Fruit fly (Drosophila melanogaster) whole organism, embryonic: ENCODE results near the gene CG43116.

Source experiments
- Ada2b ChIP-seq: fragments of 200-800 bp; sonication (Bioruptor generic); IDR thresholded peaks from 2 replicates; pipeline ENCODE4 v1.3.6; 2022; ENCODE audit warnings: missing biosample characterization, missing genetic modification characterization
- Asciz ChIP-seq: fragments of 200-800 bp; sonication (Bioruptor generic); optimal IDR thresholded peaks from 2 replicates; lab custom pipeline; 2017; ENCODE audit warnings: missing biosample characterization, mild to moderate bottlenecking, missing genetic modification characterization, missing genetic modification reagents
- CG10543 ChIP-seq: fragments of 200-800 bp; sonication (Bioruptor generic); optimal IDR thresholded peaks from 3 replicates; lab custom pipeline; 2017; ENCODE audit warnings: missing biosample characterization, mild to moderate bottlenecking, missing genetic modification characterization, moderate library complexity
- CG11696 ChIP-seq: fragments of 200-800 bp; sonication (Bioruptor generic); IDR thresholded peaks from 2 replicates; pipeline ENCODE4 v1.3.6; 2022; ENCODE audit warnings: missing biosample characterization, missing genetic modification characterization
- CG11723 ChIP-seq: fragments of 200-800 bp; sonication (Bioruptor generic); optimal IDR thresholded peaks from 2 replicates; lab custom pipeline; 2017; ENCODE audit warnings: missing biosample characterization, mild to moderate bottlenecking, missing genetic modification characterization
- CG15073 ChIP-seq: fragments of 200-800 bp; sonication (Bioruptor generic); optimal IDR thresholded peaks from 2 replicates; lab custom pipeline; 2016; ENCODE audit warnings: missing biosample characterization, missing genetic modification characterization
- CG1529 ChIP-seq: fragments of 200-800 bp; sonication (Bioruptor generic); optimal IDR thresholded peaks from 3 replicates; lab custom pipeline; 2018; ENCODE audit warnings: missing biosample characterization, missing genetic modification characterization
- CG1603 ChIP-seq: fragments of 200-800 bp; sonication (Bioruptor generic); optimal IDR thresholded peaks from 2 replicates; lab custom pipeline; 2019; ENCODE audit warnings: missing biosample characterization, mild to moderate bottlenecking, missing genetic modification characterization, moderate library complexity
- CG17361 ChIP-seq: fragments of 200-800 bp; sonication (Bioruptor generic); IDR thresholded peaks from 3 replicates; pipeline ENCODE4 v1.3.6; 2022; ENCODE audit warnings: missing biosample characterization, missing genetic modification characterization
- CG1832 ChIP-seq: fragments of 200-800 bp; sonication (Bioruptor generic); optimal IDR thresholded peaks from 2 replicates; lab custom pipeline; 2017; ENCODE audit warnings: missing biosample characterization, mild to moderate bottlenecking, missing genetic modification characterization, inconsistent platforms
- CG3065 ChIP-seq: fragments of 200-800 bp; sonication (Bioruptor generic); optimal IDR thresholded peaks from 2 replicates; lab custom pipeline; 2016; ENCODE audit warnings: missing biosample characterization, missing genetic modification characterization
- CG34422 ChIP-seq: fragments of 200-800 bp; sonication (Bioruptor generic); IDR thresholded peaks from 3 replicates; pipeline ENCODE4 v1.3.6; 2022; ENCODE audit warnings: missing biosample characterization, missing genetic modification characterization
- CG43689 ChIP-seq: fragments of 200-800 bp; sonication (Bioruptor generic); IDR thresholded peaks from 2 replicates; pipeline ENCODE4 v1.3.6; 2022; ENCODE audit warnings: missing biosample characterization, missing genetic modification characterization
- CG4617 ChIP-seq: fragments of 200-800 bp; sonication (Bioruptor generic); optimal IDR thresholded peaks from 3 replicates; lab custom pipeline; 2016; ENCODE audit warnings: missing biosample characterization, missing genetic modification characterization, borderline replicate concordance
- CG4730 ChIP-seq: fragments of 200-800 bp; sonication (Bioruptor generic); IDR thresholded peaks from 2 replicates; pipeline ENCODE4 v1.3.6; 2022; ENCODE audit warnings: missing biosample characterization, missing genetic modification characterization
- CG7928 ChIP-seq: fragments of 200-800 bp; sonication (Bioruptor generic); optimal IDR thresholded peaks from 2 replicates; lab custom pipeline; 2017; ENCODE audit warnings: missing biosample characterization, mild to moderate bottlenecking, missing genetic modification characterization
- Chrac-16 ChIP-seq: fragments of 200-800 bp; sonication (Bioruptor generic); optimal IDR thresholded peaks from 3 replicates; lab custom pipeline; 2016; ENCODE audit warnings: missing biosample characterization, missing genetic modification characterization
- D ChIP-seq, 2 experiments: fragments of 200-800 bp in 1 of 2; fragments of >200 bp in 1 of 2; sonication (Bioruptor generic) in 1 of 2; optimal IDR thresholded peaks; 2 replicates in 1 of 2; 3 replicates in 1 of 2; lab custom pipeline; 2017; ENCODE audit warnings: mild to moderate bottlenecking in 1 of 2, missing biosample characterization in 1 of 2, missing genetic modification characterization in 1 of 2, missing genetic modification reagents in 1 of 2
- Dip3 ChIP-seq: fragments of 200-800 bp; sonication (Bioruptor generic); optimal IDR thresholded peaks from 3 replicates; lab custom pipeline; 2016; ENCODE audit warnings: missing biosample characterization, missing genetic modification characterization
- Dref ChIP-seq: fragments of 200-800 bp; sonication (Bioruptor generic); IDR thresholded peaks from 2 replicates; pipeline ENCODE4 v1.3.6; 2022; ENCODE audit warnings: missing biosample characterization, missing genetic modification characterization
- Drgx ChIP-seq: fragments of 200-800 bp; sonication (Bioruptor generic); IDR thresholded peaks from 2 replicates; pipeline ENCODE4 v1.3.6; 2022; ENCODE audit warnings: missing biosample characterization, missing genetic modification characterization
- Ets65A ChIP-seq: fragments of 200-800 bp; sonication (Bioruptor generic); peaks from one replicate; lab custom pipeline; 2016; ENCODE audit warnings: missing biosample characterization, missing genetic modification characterization
- HLH3B ChIP-seq: fragments of 200-800 bp; sonication (Bioruptor generic); IDR thresholded peaks from 2 replicates; pipeline ENCODE4 v1.3.6; 2022; ENCODE audit warnings: missing biosample characterization, missing genetic modification characterization
- Hmx ChIP-seq: fragments of 200-800 bp; sonication (Bioruptor generic); optimal IDR thresholded peaks from 2 replicates; lab custom pipeline; 2016; ENCODE audit warnings: missing biosample characterization, missing genetic modification characterization
- Hr39 ChIP-seq: fragments of >200 bp; optimal IDR thresholded peaks from 2 replicates; lab custom pipeline; 2017
- NC2α ChIP-seq: fragments of 200-800 bp; sonication (Bioruptor generic); optimal IDR thresholded peaks from 2 replicates; lab custom pipeline; 2016; ENCODE audit warnings: missing biosample characterization, missing genetic modification characterization
- NFAT ChIP-seq: fragments of 200-800 bp; sonication (Bioruptor generic); IDR thresholded peaks from 2 replicates; pipeline ENCODE4 v1.3.6; 2022; ENCODE audit warnings: missing biosample characterization, missing genetic modification characterization
- Ptx1 ChIP-seq: fragments of 200-800 bp; sonication (Bioruptor generic); IDR thresholded peaks from 2 replicates; pipeline ENCODE4 v1.3.6; 2022; ENCODE audit warnings: missing biosample characterization, missing genetic modification characterization
- Ravus ChIP-seq: fragments of 200-800 bp; sonication (Bioruptor generic); IDR thresholded peaks from 2 replicates; pipeline ENCODE4 v1.3.6; 2022; ENCODE audit warnings: missing biosample characterization, missing genetic modification characterization
- Stat92E ChIP-seq, 3 experiments: fragments of >200 bp in 2 of 3; fragments of 200-800 bp in 1 of 3; sonication (Bioruptor generic) in 1 of 3; optimal IDR thresholded peaks; 2 replicates each; lab custom pipeline; 2017 to 2019; ENCODE audit warnings: missing biosample characterization in 3 of 3, missing genetic modification characterization in 3 of 3, mild to moderate bottlenecking in 1 of 3, moderate library complexity in 1 of 3
- dmrt11E ChIP-seq: fragments of 200-800 bp; sonication (Bioruptor generic); optimal IDR thresholded peaks from 3 replicates; lab custom pipeline; 2018; ENCODE audit warnings: missing biosample characterization, mild to moderate bottlenecking, missing genetic modification characterization, moderate library complexity
- dysf ChIP-seq: fragments of 200-800 bp; sonication (Bioruptor generic); IDR thresholded peaks from 3 replicates; pipeline ENCODE4 v1.3.6; 2022; ENCODE audit warnings: missing biosample characterization, missing genetic modification characterization
- en ChIP-seq: fragments of 200-800 bp; sonication (Bioruptor generic); optimal IDR thresholded peaks from 2 replicates; lab custom pipeline; 2016; ENCODE audit warnings: missing biosample characterization, missing genetic modification characterization
- gro ChIP-seq: fragments of 200-800 bp; sonication (Bioruptor generic); optimal IDR thresholded peaks from 2 replicates; lab custom pipeline; 2016; ENCODE audit warnings: missing biosample characterization, missing genetic modification characterization
- gsb-n ChIP-seq: fragments of 200-800 bp; sonication (Bioruptor generic); optimal IDR thresholded peaks from 3 replicates; lab custom pipeline; 2018; ENCODE audit warnings: missing biosample characterization, mild to moderate bottlenecking, missing genetic modification characterization
- hbn ChIP-seq: fragments of 200-800 bp; sonication (Bioruptor generic); IDR thresholded peaks from 2 replicates; pipeline ENCODE4 v1.3.6; 2022; ENCODE audit warnings: missing biosample characterization, missing genetic modification characterization; ENCODE audit not compliant: partially characterized antibody
- lov ChIP-seq, 2 experiments: fragments of 200-800 bp in 1 of 2; fragments of >200 bp in 1 of 2; sonication (Bioruptor generic) in 1 of 2; IDR thresholded peaks in 1 of 2; optimal IDR thresholded peaks in 1 of 2; 2 replicates in 1 of 2; 3 replicates in 1 of 2; pipeline versions ENCODE4 v1.3.6 to Lab custom; 2017 to 2022; ENCODE audit warnings: missing biosample characterization in 1 of 2, missing genetic modification characterization in 1 of 2
- peb ChIP-seq: fragments of 200-800 bp; sonication (Bioruptor generic); IDR thresholded peaks from 2 replicates; pipeline ENCODE4 v1.3.6; 2022; ENCODE audit warnings: missing biosample characterization, missing genetic modification characterization
- pho ChIP-seq: fragments of 200-800 bp; sonication (Bioruptor generic); optimal IDR thresholded peaks from 2 replicates; lab custom pipeline; 2016; ENCODE audit warnings: missing biosample characterization, missing genetic modification characterization
- ro ChIP-seq: fragments of 200-800 bp; sonication (Bioruptor generic); IDR thresholded peaks from 2 replicates; pipeline ENCODE4 v1.3.6; 2022; ENCODE audit warnings: missing biosample characterization, missing genetic modification characterization
- slou ChIP-seq: fragments of 200-800 bp; sonication (Bioruptor generic); optimal IDR thresholded peaks from 3 replicates; lab custom pipeline; 2016; ENCODE audit warnings: missing biosample characterization, missing genetic modification characterization
- sqz ChIP-seq: fragments of 200-800 bp; sonication (Bioruptor generic); optimal IDR thresholded peaks from 3 replicates; lab custom pipeline; 2018; ENCODE audit warnings: missing biosample characterization, mild to moderate bottlenecking, missing genetic modification characterization
- ssp ChIP-seq: fragments of 200-800 bp; sonication (Bioruptor generic); IDR thresholded peaks from 2 replicates; pipeline ENCODE4 v1.3.6; 2022; ENCODE audit warnings: missing biosample characterization, missing genetic modification characterization
- tgo ChIP-seq: fragments of 200-800 bp; sonication (Bioruptor generic); IDR thresholded peaks from 3 replicates; pipeline ENCODE4 v1.3.6; 2022; ENCODE audit warnings: missing biosample characterization, missing genetic modification characterization
- trh ChIP-seq: fragments of 200-800 bp; sonication (Bioruptor generic); optimal IDR thresholded peaks from 2 replicates; lab custom pipeline; 2016; ENCODE audit warnings: missing biosample characterization, missing genetic modification characterization
- tx ChIP-seq: fragments of 200-800 bp; sonication (Bioruptor generic); optimal IDR thresholded peaks from 2 replicates; lab custom pipeline; 2016; ENCODE audit warnings: missing biosample characterization, missing genetic modification characterization
- usp ChIP-seq: fragments of >200 bp; optimal IDR thresholded peaks from 2 replicates; lab custom pipeline; 2017; ENCODE audit warnings: missing biosample characterization, missing genetic modification characterization
- vnd ChIP-seq: fragments of 200-800 bp; sonication (Bioruptor generic); IDR thresholded peaks from 3 replicates; pipeline ENCODE4 v1.3.6; 2022; ENCODE audit warnings: missing biosample characterization, missing genetic modification characterization; ENCODE audit not compliant: partially characterized antibody
- yki ChIP-seq: fragments of >200 bp; optimal IDR thresholded peaks from 3 replicates; lab custom pipeline; 2018
- z ChIP-seq: fragments of 200-800 bp; sonication (Bioruptor generic); IDR thresholded peaks from 3 replicates; pipeline ENCODE4 v1.3.6; 2022; ENCODE audit warnings: missing biosample characterization, missing genetic modification characterization

The CG43116 gene

DNA sequence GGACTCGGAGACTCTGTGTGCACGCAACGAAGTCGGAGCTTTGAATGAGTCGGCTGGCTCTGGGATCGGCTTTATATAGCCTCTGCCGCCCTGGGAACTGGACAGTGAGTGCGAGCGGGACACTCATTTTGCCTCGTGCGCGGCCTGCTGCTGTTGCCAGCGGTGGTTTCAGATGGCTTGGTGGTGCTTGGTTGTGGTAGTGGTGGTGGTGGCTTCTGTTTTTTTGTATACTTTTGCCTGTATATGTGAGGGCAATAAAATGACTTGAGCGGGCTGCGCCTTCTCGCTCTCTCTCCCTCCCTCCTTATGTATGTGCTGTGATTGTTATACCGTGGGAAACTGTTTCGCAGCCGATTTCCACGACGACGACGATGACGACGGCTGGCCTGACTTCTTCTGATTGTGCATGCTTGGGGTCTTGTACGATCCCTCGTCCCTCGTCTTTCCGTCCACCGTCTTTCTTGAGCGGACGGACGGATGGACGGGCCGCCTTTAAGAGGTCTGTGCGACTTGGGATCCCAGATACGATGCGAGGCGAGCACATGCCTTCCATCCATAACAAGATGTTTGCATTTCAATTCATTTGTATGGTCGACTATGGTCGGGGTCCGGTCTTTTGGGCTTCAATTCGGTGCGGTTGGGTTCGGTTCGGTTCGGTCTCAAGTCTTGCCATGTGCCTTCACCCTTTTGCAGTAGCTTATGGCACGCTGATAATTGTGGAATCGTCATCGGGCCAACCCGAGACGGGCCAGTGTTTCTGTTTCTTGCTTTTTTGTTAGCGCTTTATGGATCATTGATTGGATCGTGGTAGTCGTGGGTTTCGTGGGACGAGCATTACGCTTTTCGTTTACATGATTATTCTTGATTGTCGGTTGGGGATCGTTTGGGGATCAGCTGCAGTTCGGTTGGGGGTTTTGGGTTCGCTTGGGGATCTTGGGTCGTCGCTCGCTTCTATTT, 9.5 kb upstream of the CG43116 start (continued):
- TF ChIP-seq NFAT (GFP tag; lab: Robert Waterston, UW) (0 out of 2 replicates have a peak, but pooled peaks have one; percentile 39), lov (optimal IDR thresholded peaks at IDR 0.05; lab: Kevin White, UChicago) (no peak), lov (GFP tag; IDR thresholded peaks at IDR 0.05; lab: Robert Waterston, UW) (no peak), Stat92E (GFP tag; optimal IDR thresholded peaks at IDR 0.05; lab: Kevin White, UChicago) (peak in 1 of 3 experiments; percentile 55), HLH3B (GFP tag; lab: Robert Waterston, UW) (no peak), tx (no peak), CG17361 (GFP tag; lab: Robert Waterston, UW) (no peak), Hr39 (no peak), Dref (GFP tag; lab: Robert Waterston, UW) (no peak), dysf (GFP tag; lab: Robert Waterston, UW) (no peak), CG43689 (GFP tag; lab: Robert Waterston, UW) (no peak), gsb-n (tag; lab: Kevin White, UChicago) (peak; percentile 78), CG3065 (GFP tag; lab: Kevin White, UChicago) (no peak), trh (GFP tag; lab: Kevin White, UChicago) (no peak), hbn (GFP tag; lab: Robert Waterston, UW) (no peak), yki (no peak), dmrt11E (tag; lab: Kevin White, UChicago) (peak; percentile 0), z (GFP tag; lab: Robert Waterston, UW) (peak; percentile 62; the same call in 2 of the 3 replicates), ro (GFP tag; lab: Robert Waterston, UW) (no peak), CG34422 (GFP tag; lab: Robert Waterston, UW) (0 out of 3 replicates have a peak, but pooled peaks have one; percentile 25), tgo (GFP tag; lab: Robert Waterston, UW) (no peak), sqz (GFP tag; lab: Kevin White, UChicago) (peak; percentile 98), gro (GFP tag; lab: Kevin White, UChicago) (peak; percentile 67), pho (GFP tag; lab: Kevin White, UChicago) (no peak), CG4730 (no peak), slou (GFP tag; lab: Kevin White, UChicago) (no peak), CG10543 (peak; percentile 97), CG15073 (GFP tag; lab: Kevin White, UChicago) (no peak), Dip3 (no peak), CG11696 (GFP tag; lab: Robert Waterston, UW) (no peak), CG11723 (GFP tag; lab: Kevin White, UChicago) (no peak), Ada2b (GFP tag; lab: Robert Waterston, UW) (no peak), Hmx (no peak), Ets65A (GFP tag; lab: Kevin White, UChicago) (no peak), D (optimal IDR thresholded peaks at IDR 0.05; lab: Kevin White, UChicago) (peak; percentile 49), D (GFP tag; optimal IDR thresholded peaks at IDR 0.05; lab: Kevin White, UChicago) (peak; percentile 28), CG7928 (no peak), Asciz (no peak), usp (no peak), CG1603 (tag; lab: Kevin White, UChicago) (no peak), CG1529 (GFP tag; lab: Kevin White, UChicago) (no peak), peb (GFP tag; lab: Robert Waterston, UW) (no peak), ssp (GFP tag; lab: Robert Waterston, UW) (no peak), NC2α (GFP tag; lab: Kevin White, UChicago) (peak; percentile 49), CG1832 (GFP tag; lab: Kevin White, UChicago) (peak; percentile 89), Ravus (no peak), en (GFP tag; lab: Kevin White, UChicago) (no peak), Ptx1 (GFP tag; lab: Robert Waterston, UW) (no peak), Drgx (GFP tag; lab: Robert Waterston, UW) (peak; percentile 58), CG4617 (GFP tag; lab: Kevin White, UChicago) (no peak), Chrac-16 (GFP tag; lab: Kevin White, UChicago) (no peak), vnd (GFP tag; lab: Robert Waterston, UW) (no peak)
